Worm (Caenorhabditis elegans): ENCODE data around the gene T01D1.7.

DNA sequence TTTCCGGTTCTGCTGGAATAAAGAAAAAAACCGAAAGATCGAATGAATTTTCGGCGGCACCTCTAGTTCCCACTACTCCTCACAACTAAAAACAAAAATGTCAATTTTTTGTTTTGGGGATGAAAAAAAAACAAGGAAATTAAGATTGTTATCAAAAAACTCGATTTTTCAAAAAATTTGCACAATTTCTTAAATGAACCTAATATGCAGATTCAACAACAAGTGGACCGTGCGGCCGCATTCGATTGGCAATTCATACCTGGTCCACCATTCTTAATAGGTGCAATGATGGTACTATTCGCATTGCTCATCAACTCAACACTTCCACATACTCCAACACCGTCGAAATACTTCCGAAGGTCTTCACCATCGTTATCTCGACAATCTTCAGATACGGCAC is 22.1 kb downstream of the T01D1.7 start:
- TF ChIP-seq ces-1 (GFP tag; optimal IDR thresholded peaks at IDR 0.05) (no peak), ztf-11 (tag; optimal IDR thresholded peaks at IDR 0.05) (no peak), elt-3 (tag; optimal IDR thresholded peaks at IDR 0.05) (no peak), unc-62 (GFP tag; optimal IDR thresholded peaks at IDR 0.05) (no peak), nhr-12 (tag; optimal IDR thresholded peaks at IDR 0.05) (no peak), unc-39 (tag; optimal IDR thresholded peaks at IDR 0.05) (no peak), sptf-1 (tag; optimal IDR thresholded peaks at IDR 0.05) (no peak)

Measured in whole organism, mixed stage, embryonic.